Fruit fly (Drosophila melanogaster): ENCODE results near the gene Svil.

The Svil gene

dm6 chr3L:2530635-2531034, 153.2 kb downstream of the Svil start:
- TF ChIP-seq Hnf4 (GFP tag; optimal IDR thresholded peaks at IDR 0.05) (no peak), woc (GFP tag; optimal IDR thresholded peaks at IDR 0.05) (no peak), lola (GFP tag; optimal IDR thresholded peaks at IDR 0.05) (no peak), Vsx2 (GFP tag; optimal IDR thresholded peaks at IDR 0.05; ENCODE audit: partially characterized antibody) (no peak), foxo (GFP tag; optimal IDR thresholded peaks at IDR 0.05) (no peak), CG9705 (GFP tag; optimal IDR thresholded peaks at IDR 0.05) (no peak), GATAd (GFP tag; optimal IDR thresholded peaks at IDR 0.05) (no peak), sv (GFP tag; optimal IDR thresholded peaks at IDR 0.05) (no peak), Myc (optimal IDR thresholded peaks at IDR 0.05) (no peak), Jra (GFP tag; optimal IDR thresholded peaks at IDR 0.05) (no peak), Dif (GFP tag; optimal IDR thresholded peaks at IDR 0.05; ENCODE audit: partially characterized antibody) (no peak), Hr78 (GFP tag; optimal IDR thresholded peaks at IDR 0.05) (no peak), Abd-B (GFP tag; optimal IDR thresholded peaks at IDR 0.05) (no peak), sage (GFP tag; optimal IDR thresholded peaks at IDR 0.05) (no peak), jim (GFP tag; optimal IDR thresholded peaks at IDR 0.05) (no peak), fru (GFP tag; optimal IDR thresholded peaks at IDR 0.05) (no peak)

DNA sequence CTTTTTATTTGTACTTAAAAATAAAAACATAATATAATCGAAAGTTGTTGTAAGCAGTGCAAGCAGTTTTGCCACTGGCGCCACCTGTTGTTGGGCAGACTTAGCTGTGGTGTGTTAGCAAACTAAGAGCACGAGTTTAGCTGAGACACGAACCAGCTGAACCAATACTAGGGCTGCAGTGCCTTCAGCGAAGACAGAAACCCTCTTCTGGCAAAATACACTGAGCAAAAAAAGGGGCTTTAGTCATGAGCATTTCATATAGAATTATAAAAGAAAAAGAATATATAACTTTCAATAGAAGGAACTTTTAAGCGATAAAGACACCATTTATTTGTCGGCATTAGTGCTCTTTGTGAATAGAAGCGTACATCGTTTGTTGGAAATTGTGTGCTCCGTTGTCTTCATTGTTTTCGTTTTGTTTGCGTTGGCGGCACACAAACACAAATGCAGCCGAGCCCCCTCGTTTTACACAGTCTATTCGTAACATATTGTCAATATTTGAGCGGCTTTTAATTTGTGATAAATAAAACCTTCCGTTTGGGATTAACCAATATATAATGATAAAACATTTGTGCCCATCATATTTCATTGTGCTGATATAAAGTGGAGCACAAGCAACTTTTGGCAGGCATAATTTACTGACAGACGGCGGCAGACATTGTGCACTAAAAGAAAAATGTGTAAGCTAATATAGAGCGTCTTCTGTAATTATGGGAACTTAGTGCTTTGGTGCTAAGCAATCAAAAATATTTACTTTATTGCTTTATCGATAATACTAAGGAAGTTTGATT, 154.1 kb downstream of the Svil start:
- TF ChIP-seq h (GFP tag; optimal IDR thresholded peaks at IDR 0.05) (peak; percentile 62), Jra (GFP tag; optimal IDR thresholded peaks at IDR 0.05) (no peak), Mio (GFP tag; optimal IDR thresholded peaks at IDR 0.05) (no peak), sv (GFP tag; optimal IDR thresholded peaks at IDR 0.05) (peak; percentile 79), rgr (GFP tag; optimal IDR thresholded peaks at IDR 0.05) (peak; percentile 25), jim (GFP tag; optimal IDR thresholded peaks at IDR 0.05) (no peak), sage (GFP tag; optimal IDR thresholded peaks at IDR 0.05) (peak; percentile 34), CG32264 (GFP tag; optimal IDR thresholded peaks at IDR 0.05) (no peak), woc (GFP tag; optimal IDR thresholded peaks at IDR 0.05) (no peak), Vsx2 (GFP tag; optimal IDR thresholded peaks at IDR 0.05; ENCODE audit: partially characterized antibody) (no peak), psq (GFP tag; optimal IDR thresholded peaks at IDR 0.05) (peak; percentile 24), pan (optimal IDR thresholded peaks at IDR 0.05) (no peak), Hr78 (GFP tag; optimal IDR thresholded peaks at IDR 0.05) (no peak), foxo (GFP tag; optimal IDR thresholded peaks at IDR 0.05) (peak in 1 of 2 experiments; percentile 54), Abd-B (GFP tag; optimal IDR thresholded peaks at IDR 0.05) (no peak), GATAd (GFP tag; optimal IDR thresholded peaks at IDR 0.05) (no peak), tai (GFP tag; optimal IDR thresholded peaks at IDR 0.05) (no peak), ey (GFP tag; optimal IDR thresholded peaks at IDR 0.05) (peak; percentile 57), Myc (optimal IDR thresholded peaks at IDR 0.05) (peak; percentile 78), brk (GFP tag; optimal IDR thresholded peaks at IDR 0.05) (peak; percentile 45), CG9705 (GFP tag; optimal IDR thresholded peaks at IDR 0.05) (no peak), br (GFP tag; optimal IDR thresholded peaks at IDR 0.05) (peak; percentile 55), Hr83 (GFP tag; optimal IDR thresholded peaks at IDR 0.05; ENCODE audit: poor library complexity, severe bottlenecking) (peak; percentile 32), lola (GFP tag; optimal IDR thresholded peaks at IDR 0.05) (no peak), Rel (GFP tag; optimal IDR thresholded peaks at IDR 0.05) (peak; percentile 4), Rel (tag; optimal IDR thresholded peaks at IDR 0.05) (no peak), dmrt93B (GFP tag; optimal IDR thresholded peaks at IDR 0.05) (peak; percentile 25), Sp1 (GFP tag; optimal IDR thresholded peaks at IDR 0.05) (peak; percentile 29), usp (GFP tag; optimal IDR thresholded peaks at IDR 0.05) (no peak), Dif (GFP tag; optimal IDR thresholded peaks at IDR 0.05; ENCODE audit: partially characterized antibody) (no peak), dsf (GFP tag; optimal IDR thresholded peaks at IDR 0.05; ENCODE audit: borderline replicate concordance) (no peak), fru (GFP tag; optimal IDR thresholded peaks at IDR 0.05) (peak; percentile 42), Hnf4 (GFP tag; optimal IDR thresholded peaks at IDR 0.05) (peak; percentile 41), dl (GFP tag; optimal IDR thresholded peaks at IDR 0.05; ENCODE audit: insufficient read depth in 1 of 2, partially characterized antibody in 2 of 2) (no peak), HLH106 (tag; optimal IDR thresholded peaks at IDR 0.05) (peak; percentile 37), N (GFP tag; optimal IDR thresholded peaks at IDR 0.05) (peak; percentile 42), Dfd (GFP tag; optimal IDR thresholded peaks at IDR 0.05) (no peak), OdsH (GFP tag; optimal IDR thresholded peaks at IDR 0.05) (peak; percentile 51), CrebA (GFP tag; optimal IDR thresholded peaks at IDR 0.05; ENCODE audit: borderline replicate concordance) (no peak)
